Fruit fly (Drosophila melanogaster) whole organism, wandering third instar larva: Measurements from ENCODE around the gene TwdlV.

Experiments
- Abd-B ChIP-seq: fragments of >200 bp; optimal IDR thresholded peaks from 2 replicates; lab custom pipeline; 2017; ENCODE audit warnings: missing biosample characterization, missing genetic modification characterization
- Dfd ChIP-seq: fragments of >200 bp; optimal IDR thresholded peaks from 2 replicates; lab custom pipeline; 2017; ENCODE audit warnings: missing biosample characterization, missing genetic modification characterization
- Dif ChIP-seq: fragments of 200-275, 200-300 bp; sonication (Bioruptor generic); optimal IDR thresholded peaks from 2 replicates; lab custom pipeline; 2018; ENCODE audit warnings: missing biosample characterization, missing genetic modification characterization; ENCODE audit not compliant: partially characterized antibody
- GATAd ChIP-seq: sonication (Bioruptor generic); optimal IDR thresholded peaks from 2 replicates; lab custom pipeline; 2016; ENCODE audit warnings: missing biosample characterization, missing genetic modification characterization
- HLH106 ChIP-seq: fragments of 200-800 bp; optimal IDR thresholded peaks from 3 replicates; lab custom pipeline; 2019; ENCODE audit warnings: missing biosample characterization, mild to moderate bottlenecking, missing genetic modification characterization, moderate library complexity
- Hnf4 ChIP-seq: fragments of 200-800 bp; sonication (Bioruptor generic); optimal IDR thresholded peaks from 2 replicates; lab custom pipeline; 2016; ENCODE audit warnings: missing biosample characterization, mild to moderate bottlenecking, missing genetic modification characterization
- Hr78 ChIP-seq: fragments of >200 bp; optimal IDR thresholded peaks from 2 replicates; lab custom pipeline; 2017; ENCODE audit warnings: missing biosample characterization, missing genetic modification characterization
- Hr83 ChIP-seq: fragments of 200-300 bp; sonication (Bioruptor generic); optimal IDR thresholded peaks from 2 replicates; lab custom pipeline; 2016; ENCODE audit warnings: missing biosample characterization, mild to moderate bottlenecking, missing genetic modification characterization, moderate library complexity; ENCODE audit not compliant: poor library complexity, severe bottlenecking
- Myc ChIP-seq: fragments of >200 bp; optimal IDR thresholded peaks from 2 replicates; lab custom pipeline; 2017
- N ChIP-seq: fragments of >200 bp; optimal IDR thresholded peaks from 2 replicates; lab custom pipeline; 2018; ENCODE audit warnings: missing biosample characterization, missing external identifiers, missing genetic modification characterization
- OdsH ChIP-seq: fragments of 200-800 bp; sonication (Bioruptor generic); optimal IDR thresholded peaks from 2 replicates; lab custom pipeline; 2016; ENCODE audit warnings: missing biosample characterization, mild to moderate bottlenecking, missing genetic modification characterization
- Rel ChIP-seq, 2 experiments: fragments of 200-800 bp; sonication (Bioruptor generic) in 1 of 2; optimal IDR thresholded peaks; 2 replicates in 1 of 2; 3 replicates in 1 of 2; lab custom pipeline; 2016 to 2019; ENCODE audit warnings: mild to moderate bottlenecking in 2 of 2, missing biosample characterization in 2 of 2, missing genetic modification characterization in 2 of 2, moderate library complexity in 1 of 2
- Sp1 ChIP-seq: fragments of 200-800 bp; sonication (Bioruptor generic); optimal IDR thresholded peaks from 3 replicates; lab custom pipeline; 2019; ENCODE audit warnings: missing biosample characterization, mild to moderate bottlenecking, missing genetic modification characterization, moderate library complexity
- Vsx2 ChIP-seq: fragments of 200-300, 225-300 bp; sonication (Bioruptor generic); optimal IDR thresholded peaks from 2 replicates; lab custom pipeline; 2018; ENCODE audit warnings: missing biosample characterization, missing genetic modification characterization; ENCODE audit not compliant: partially characterized antibody
- brk ChIP-seq: fragments of 200-800 bp; sonication (Bioruptor generic); optimal IDR thresholded peaks from 2 replicates; lab custom pipeline; 2016; ENCODE audit warnings: missing biosample characterization, mild to moderate bottlenecking, missing genetic modification characterization
- dmrt93B ChIP-seq: fragments of 200-800 bp; sonication (Bioruptor generic); optimal IDR thresholded peaks from 2 replicates; lab custom pipeline; 2018; ENCODE audit warnings: missing biosample characterization, mild to moderate bottlenecking, missing genetic modification characterization
- dsf ChIP-seq: sonication (Bioruptor generic); optimal IDR thresholded peaks from 2 replicates; lab custom pipeline; 2016; ENCODE audit warnings: missing biosample characterization, missing genetic modification characterization, borderline replicate concordance
- ey ChIP-seq: fragments of 200-800 bp; sonication (Bioruptor generic); optimal IDR thresholded peaks from 2 replicates; lab custom pipeline; 2016; ENCODE audit warnings: missing biosample characterization, missing genetic modification characterization
- foxo ChIP-seq, 2 experiments: fragments of 200-800 bp; sonication (Bioruptor generic); optimal IDR thresholded peaks; 2 replicates in 1 of 2; 3 replicates in 1 of 2; lab custom pipeline; 2016 to 2017; ENCODE audit warnings: missing biosample characterization in 2 of 2, missing genetic modification characterization in 2 of 2
- fru ChIP-seq: fragments of 200-800 bp; sonication (Bioruptor generic); optimal IDR thresholded peaks from 3 replicates; lab custom pipeline; 2016; ENCODE audit warnings: missing biosample characterization, mild to moderate bottlenecking, missing genetic modification characterization
- h ChIP-seq: fragments of 200-800 bp; sonication (Bioruptor generic); optimal IDR thresholded peaks from 3 replicates; lab custom pipeline; 2016; ENCODE audit warnings: missing biosample characterization, mild to moderate bottlenecking, missing genetic modification characterization
- jim ChIP-seq: fragments of 175-275, 200-325 bp; sonication (Bioruptor generic); optimal IDR thresholded peaks from 2 replicates; lab custom pipeline; 2016; ENCODE audit warnings: missing biosample characterization, mild to moderate bottlenecking, missing genetic modification characterization
- lola ChIP-seq: fragments of >200 bp; optimal IDR thresholded peaks from 2 replicates; lab custom pipeline; 2017; ENCODE audit warnings: missing biosample characterization, missing genetic modification characterization
- pan ChIP-seq: fragments of >200 bp; optimal IDR thresholded peaks from 2 replicates; lab custom pipeline; 2017
- psq ChIP-seq: fragments of 200-800 bp; sonication (Bioruptor generic); optimal IDR thresholded peaks from 3 replicates; lab custom pipeline; 2017; ENCODE audit warnings: missing biosample characterization, mild to moderate bottlenecking, missing genetic modification characterization, moderate library complexity
- rgr ChIP-seq: fragments of 200-800 bp; sonication (Bioruptor generic); optimal IDR thresholded peaks from 3 replicates; lab custom pipeline; 2016; ENCODE audit warnings: missing biosample characterization, mild to moderate bottlenecking, missing genetic modification characterization
- sv ChIP-seq: fragments of 200-800 bp; sonication (Bioruptor generic); optimal IDR thresholded peaks from 3 replicates; lab custom pipeline; 2016; ENCODE audit warnings: missing biosample characterization, missing genetic modification characterization
- tai ChIP-seq: sonication (Bioruptor generic); optimal IDR thresholded peaks from 2 replicates; lab custom pipeline; 2016; ENCODE audit warnings: missing biosample characterization, missing genetic modification characterization
- usp ChIP-seq: fragments of >200 bp; optimal IDR thresholded peaks from 2 replicates; lab custom pipeline; 2017; ENCODE audit warnings: missing biosample characterization, missing genetic modification characterization

Gene TwdlV

DNA sequence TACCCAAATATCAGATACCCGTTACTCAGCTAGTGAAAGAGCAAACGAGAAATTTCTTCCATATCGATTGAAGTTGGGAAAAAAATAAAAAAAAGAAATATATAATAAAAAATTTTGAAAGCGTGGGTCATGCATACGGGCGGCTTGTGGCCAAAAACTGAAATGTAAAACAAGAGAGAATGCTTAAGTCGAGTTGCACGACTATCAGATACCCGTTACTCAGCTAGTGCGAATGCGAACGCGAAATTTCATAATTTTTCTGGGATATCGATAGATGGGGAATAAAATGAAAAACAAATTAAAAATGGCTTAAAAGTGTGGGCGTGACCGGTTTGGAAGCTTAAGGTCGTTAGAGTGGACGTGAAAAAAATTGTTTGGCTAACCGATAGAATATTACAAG, 13.8 kb downstream of the TwdlV start:
- TF ChIP-seq Dfd (GFP tag; lab: Kevin White, UChicago) (peak; percentile 88), GATAd (GFP tag; lab: Kevin White, UChicago) (no peak)

dm6 chr3R:4277828-4278227, 23.3 kb downstream of the TwdlV start, which contains the start of gene flip:
Gene flip, minus strand, starts transcription at chr3R:4277928.
- TF ChIP-seq N (no peak), fru (GFP tag; lab: Kevin White, UChicago) (no peak), Dif (no peak), GATAd (GFP tag; lab: Kevin White, UChicago) (no peak), sv (GFP tag; lab: Kevin White, UChicago) (no peak), h (no peak), tai (no peak), dsf (no peak), jim (GFP tag; lab: Kevin White, UChicago) (no peak), Myc (lab: Kevin White, UChicago) (no peak), dmrt93B (GFP tag; lab: Kevin White, UChicago) (no peak)

DNA sequence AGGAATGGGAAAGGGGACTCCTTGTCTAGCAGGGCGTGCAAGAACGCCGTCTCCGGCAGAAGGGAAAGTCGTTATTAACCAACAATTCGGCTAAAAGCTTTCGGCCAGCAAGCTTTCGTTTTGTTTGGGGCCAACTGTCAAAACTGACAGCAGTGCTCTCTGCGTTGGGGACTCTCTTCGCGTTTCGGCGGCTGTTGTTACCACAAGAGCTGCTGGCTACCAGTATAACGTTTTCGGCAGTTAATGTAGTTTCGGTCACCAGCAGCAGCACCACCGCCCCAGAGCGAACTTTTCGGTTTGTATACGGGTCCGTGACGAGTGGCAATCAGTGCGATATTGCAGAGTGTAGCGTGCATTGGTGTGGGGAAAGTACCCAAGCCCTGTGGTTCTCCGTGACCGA, 25.6 kb downstream of the TwdlV start, which contains the start of gene cpx:
Gene cpx, plus strand, starts transcription at position 160 of the 400 bp plus-strand sequence.
- TF ChIP-seq h (no peak), psq (GFP tag; lab: Kevin White, UChicago) (no peak), foxo (GFP tag; optimal IDR thresholded peaks at IDR 0.05; lab: Kevin White, UChicago) (no peak), HLH106 (tag; lab: Kevin White, UChicago) (no peak), Sp1 (GFP tag; lab: Kevin White, UChicago) (no peak), fru (GFP tag; lab: Kevin White, UChicago) (no peak), lola (GFP tag; lab: Kevin White, UChicago) (no peak), usp (no peak), GATAd (GFP tag; lab: Kevin White, UChicago) (no peak), brk (GFP tag; lab: Kevin White, UChicago) (no peak), Dif (no peak)

- no peak for TF ChIP-seq Myc (lab: Kevin White, UChicago)
- TF ChIP-seq Hnf4 (GFP tag; lab: Kevin White, UChicago) = no peak
- no peak for TF ChIP-seq Vsx2 (GFP tag; lab: Kevin White, UChicago)
- TF ChIP-seq OdsH = no peak
- TF ChIP-seq pan (lab: Kevin White, UChicago) = no peak
- TF ChIP-seq fru (GFP tag; lab: Kevin White, UChicago) = no peak
- TF ChIP-seq Hr83 (GFP tag; lab: Kevin White, UChicago) = no peak
- no peak for TF ChIP-seq Rel (GFP tag; optimal IDR thresholded peaks at IDR 0.05; lab: Kevin White, UChicago)
- TF ChIP-seq Rel (tag; optimal IDR thresholded peaks at IDR 0.05; lab: Kevin White, UChicago) = no peak
- no peak for TF ChIP-seq ey (GFP tag; lab: Kevin White, UChicago)
- TF ChIP-seq Sp1 (GFP tag; lab: Kevin White, UChicago) = no peak
- TF ChIP-seq dsf = no peak
- TF ChIP-seq, all 38 proteins: peak for 0
Observed at dm6 chr3R:4281119-4281861, 26.8 kb downstream of the TwdlV start.

dm6 chr3R:4282207-4282606, 27.7 kb downstream of the TwdlV start:
- no peak for TF ChIP-seq HLH106 (tag; lab: Kevin White, UChicago)
- no peak for TF ChIP-seq dsf
- no peak for TF ChIP-seq Hr78
- no peak for TF ChIP-seq Abd-B
- no peak for TF ChIP-seq foxo (GFP tag; optimal IDR thresholded peaks at IDR 0.05; lab: Kevin White, UChicago)
- TF ChIP-seq Dif = no peak
- no peak for TF ChIP-seq OdsH
- TF ChIP-seq rgr (GFP tag; lab: Kevin White, UChicago) = no peak
- no peak for TF ChIP-seq Rel (GFP tag; optimal IDR thresholded peaks at IDR 0.05; lab: Kevin White, UChicago)
- no peak for TF ChIP-seq Rel (tag; optimal IDR thresholded peaks at IDR 0.05; lab: Kevin White, UChicago)
- no peak for TF ChIP-seq Dfd (GFP tag; lab: Kevin White, UChicago)
- TF ChIP-seq fru (GFP tag; lab: Kevin White, UChicago) = no peak
- TF ChIP-seq jim (GFP tag; lab: Kevin White, UChicago) = no peak
